Fruit fly (Drosophila melanogaster) whole organism, embryonic: ENCODE results near the gene Arp10.
A peak's percentile ranks its signal among the peaks of the same experiment; 100 is the strongest.

ENCODE experiments used
- B-H2 ChIP-seq: fragments of 200-800 bp; sonication (Bioruptor generic); optimal IDR thresholded peaks from 2 replicates; lab custom pipeline; 2018; ENCODE audit warnings: missing biosample characterization, mild to moderate bottlenecking, missing genetic modification characterization
- Blimp-1 ChIP-seq: fragments of 200-800 bp; sonication (Bioruptor generic); optimal IDR thresholded peaks from 3 replicates; lab custom pipeline; 2018; ENCODE audit warnings: missing biosample characterization, missing genetic modification characterization, mild to moderate bottlenecking, moderate library complexity, missing genetic modification reagents
- CG10431 ChIP-seq: fragments of 200-800 bp; sonication (Bioruptor generic); optimal IDR thresholded peaks from 3 replicates; lab custom pipeline; 2018; ENCODE audit warnings: missing biosample characterization, mild to moderate bottlenecking, missing genetic modification characterization
- CG10979 ChIP-seq: fragments of 200-800 bp; sonication (Bioruptor generic); optimal IDR thresholded peaks from 2 replicates; lab custom pipeline; 2018; ENCODE audit warnings: missing biosample characterization, mild to moderate bottlenecking, missing genetic modification characterization, moderate library complexity
- CG11456 ChIP-seq: fragments of 200-800 bp; sonication (Bioruptor generic); IDR thresholded peaks from 3 replicates; pipeline ENCODE4 v1.3.6; 2022; ENCODE audit warnings: missing biosample characterization, missing genetic modification characterization
- CG11696 ChIP-seq: fragments of 200-800 bp; sonication (Bioruptor generic); IDR thresholded peaks from 2 replicates; pipeline ENCODE4 v1.3.6; 2022; ENCODE audit warnings: missing biosample characterization, missing genetic modification characterization
- CG1233 ChIP-seq: fragments of 200-800 bp; sonication (Bioruptor generic); optimal IDR thresholded peaks from 4 replicates; lab custom pipeline; 2018; ENCODE audit warnings: missing biosample characterization, mild to moderate bottlenecking, missing genetic modification characterization
- CG13894 ChIP-seq: fragments of 200-800 bp; sonication (Bioruptor generic); optimal IDR thresholded peaks from 3 replicates; lab custom pipeline; 2018; ENCODE audit warnings: missing biosample characterization, mild to moderate bottlenecking, missing genetic modification characterization, moderate library complexity
- CG14860 ChIP-seq: fragments of 200-800 bp; sonication (Bioruptor generic); IDR thresholded peaks from 3 replicates; pipeline ENCODE4 v1.3.6; 2022; ENCODE audit warnings: missing biosample characterization, missing genetic modification characterization; ENCODE audit not compliant: partially characterized antibody
- CG1529 ChIP-seq: fragments of 200-800 bp; sonication (Bioruptor generic); optimal IDR thresholded peaks from 3 replicates; lab custom pipeline; 2018; ENCODE audit warnings: missing biosample characterization, missing genetic modification characterization
- CG1603 ChIP-seq: fragments of 200-800 bp; sonication (Bioruptor generic); optimal IDR thresholded peaks from 2 replicates; lab custom pipeline; 2019; ENCODE audit warnings: missing biosample characterization, mild to moderate bottlenecking, missing genetic modification characterization, moderate library complexity
- CG17385 ChIP-seq: fragments of 200-800 bp; sonication (Bioruptor generic); optimal IDR thresholded peaks from 3 replicates; lab custom pipeline; 2018; ENCODE audit warnings: missing biosample characterization, mild to moderate bottlenecking, missing genetic modification characterization
- CG17912 ChIP-seq: fragments of 200-800 bp; sonication (Bioruptor generic); optimal IDR thresholded peaks from 2 replicates; lab custom pipeline; 2018; ENCODE audit warnings: missing biosample characterization, mild to moderate bottlenecking, missing genetic modification characterization
- CG2199 ChIP-seq: fragments of 200-800 bp; sonication (Bioruptor generic); IDR thresholded peaks from 3 replicates; pipeline ENCODE4 v1.3.6; 2022; ENCODE audit warnings: missing biosample characterization, missing genetic modification characterization
- CG2712 ChIP-seq: fragments of 200-800 bp; optimal IDR thresholded peaks from 3 replicates; lab custom pipeline; 2019; ENCODE audit warnings: missing biosample characterization, mild to moderate bottlenecking, missing genetic modification characterization, moderate library complexity
- CG30431 ChIP-seq: fragments of 200-800 bp; sonication (Bioruptor generic); optimal IDR thresholded peaks from 2 replicates; lab custom pipeline; 2017; ENCODE audit warnings: missing biosample characterization, missing genetic modification characterization
- CG32772 ChIP-seq: fragments of 200-800 bp; sonication (Bioruptor generic); IDR thresholded peaks from 2 replicates; pipeline ENCODE4 v1.3.6; 2022; ENCODE audit warnings: missing biosample characterization, missing genetic modification characterization
- CG4328 ChIP-seq: fragments of 200-800 bp; sonication (Bioruptor generic); optimal IDR thresholded peaks from 3 replicates; lab custom pipeline; 2017; ENCODE audit warnings: missing biosample characterization, missing genetic modification reagents, missing genetic modification characterization
- CG5245 ChIP-seq: fragments of 200-800 bp; sonication (Bioruptor generic); optimal IDR thresholded peaks from 3 replicates; lab custom pipeline; 2016; ENCODE audit warnings: missing biosample characterization, missing genetic modification characterization
- CG5953 ChIP-seq: fragments of 200-800 bp; sonication (Bioruptor generic); IDR thresholded peaks from 2 replicates; pipeline ENCODE4 v1.3.6; 2022; ENCODE audit warnings: missing biosample characterization, missing genetic modification characterization
- CG6272 ChIP-seq: fragments of 200-800 bp; sonication (Bioruptor generic); IDR thresholded peaks from 2 replicates; pipeline ENCODE4 v1.3.6; 2022; ENCODE audit warnings: missing biosample characterization, missing genetic modification characterization
- CG6683 ChIP-seq: fragments of 200-800 bp; sonication (Bioruptor generic); optimal IDR thresholded peaks from 2 replicates; lab custom pipeline; 2017; ENCODE audit warnings: missing biosample characterization, mild to moderate bottlenecking, missing genetic modification characterization, missing genetic modification reagents
- CG7271 ChIP-seq: fragments of 200-800 bp; sonication (Bioruptor generic); optimal IDR thresholded peaks from 2 replicates; lab custom pipeline; 2018; ENCODE audit warnings: missing biosample characterization, mild to moderate bottlenecking, missing genetic modification characterization, moderate library complexity
- CG7963 ChIP-seq: fragments of 200-800 bp; sonication (Bioruptor generic); IDR thresholded peaks from 3 replicates; pipeline ENCODE4 v1.3.6; 2022; ENCODE audit warnings: missing biosample characterization, missing genetic modification characterization; ENCODE audit not compliant: partially characterized antibody
- CG9215 ChIP-seq: fragments of 200-800 bp; sonication (Bioruptor generic); IDR thresholded peaks from 2 replicates; pipeline ENCODE4 v1.3.6; 2022; ENCODE audit warnings: missing biosample characterization, missing genetic modification characterization
- Deaf1 ChIP-seq: fragments of 200-800 bp; optimal IDR thresholded peaks from 3 replicates; lab custom pipeline; 2019; ENCODE audit warnings: missing biosample characterization, mild to moderate bottlenecking, missing genetic modification characterization, moderate library complexity
- Ets65A ChIP-seq: fragments of 200-800 bp; sonication (Bioruptor generic); peaks from one replicate; lab custom pipeline; 2016; ENCODE audit warnings: missing biosample characterization, missing genetic modification characterization
- H2.0 ChIP-seq: fragments of 200-800 bp; sonication (Bioruptor generic); IDR thresholded peaks from 2 replicates; pipeline ENCODE4 v1.3.6; 2022; ENCODE audit warnings: missing biosample characterization, missing genetic modification characterization
- HLH4C ChIP-seq: fragments of 200-800 bp; sonication (Bioruptor generic); IDR thresholded peaks from 3 replicates; pipeline ENCODE4 v1.3.6; 2022; ENCODE audit warnings: missing biosample characterization, missing genetic modification characterization; ENCODE audit not compliant: partially characterized antibody
- HLHmδ ChIP-seq: fragments of 200-800 bp; sonication (Bioruptor generic); optimal IDR thresholded peaks from 2 replicates; lab custom pipeline; 2018; ENCODE audit warnings: missing biosample characterization, mild to moderate bottlenecking, missing genetic modification characterization, moderate library complexity
- Hr39 ChIP-seq: fragments of >200 bp; optimal IDR thresholded peaks from 2 replicates; lab custom pipeline; 2017
- Hr51 ChIP-seq, 2 experiments: fragments of 200-800 bp; sonication (Bioruptor generic); optimal IDR thresholded peaks; 2 replicates in 1 of 2; 3 replicates in 1 of 2; lab custom pipeline; 2016 to 2018; ENCODE audit warnings: missing biosample characterization in 2 of 2, missing genetic modification characterization in 2 of 2, mild to moderate bottlenecking in 1 of 2, moderate library complexity in 1 of 2
- Jarid2 ChIP-seq: fragments of 200-800 bp; sonication (Bioruptor generic); optimal IDR thresholded peaks from 3 replicates; lab custom pipeline; 2017; ENCODE audit warnings: mild to moderate bottlenecking, missing biosample characterization, missing genetic modification reagents, missing genetic modification characterization
- Med ChIP-seq: fragments of 200-800 bp; sonication (Bioruptor generic); peaks from one replicate; lab custom pipeline; 2016; ENCODE audit warnings: missing biosample characterization, missing genetic modification characterization, mild to moderate bottlenecking, inconsistent platforms, moderate library complexity
- Mes4 ChIP-seq: fragments of 200-800 bp; sonication (Bioruptor generic); optimal IDR thresholded peaks from 2 replicates; lab custom pipeline; 2016; ENCODE audit warnings: missing biosample characterization, missing genetic modification characterization
- Pdp1 ChIP-seq, 2 experiments: fragments of 200-800 bp; sonication (Bioruptor generic); optimal IDR thresholded peaks; 3 replicates each; lab custom pipeline; 2016; ENCODE audit warnings: missing biosample characterization in 2 of 2, missing genetic modification characterization in 2 of 2, mild to moderate bottlenecking in 1 of 2, moderate library complexity in 1 of 2
- Six4 ChIP-seq: fragments of 200-800 bp; sonication (Bioruptor generic); optimal IDR thresholded peaks from 2 replicates; lab custom pipeline; 2016; ENCODE audit warnings: missing biosample characterization, missing genetic modification characterization
- aop ChIP-seq: fragments of 200-800 bp; sonication (Bioruptor generic); IDR thresholded peaks from 2 replicates; pipeline ENCODE4 v1.3.6; 2022; ENCODE audit warnings: missing biosample characterization, missing genetic modification characterization
- dm ChIP-seq: fragments of 200-800 bp; sonication (Bioruptor generic); optimal IDR thresholded peaks from 3 replicates; lab custom pipeline; 2016; ENCODE audit warnings: missing biosample characterization, missing genetic modification characterization
- eve ChIP-seq, 2 experiments: fragments of >200 bp; optimal IDR thresholded peaks; 2 replicates each; lab custom pipeline; 2017; ENCODE audit warnings: missing biosample characterization in 2 of 2, missing genetic modification characterization in 2 of 2
- gem ChIP-seq: fragments of 200-800 bp; sonication (Bioruptor generic); optimal IDR thresholded peaks from 2 replicates; lab custom pipeline; 2019; ENCODE audit warnings: missing biosample characterization, mild to moderate bottlenecking, missing genetic modification characterization, moderate library complexity
- grau ChIP-seq: fragments of 200-800 bp; optimal IDR thresholded peaks from 3 replicates; lab custom pipeline; 2019; ENCODE audit warnings: missing biosample characterization, mild to moderate bottlenecking, missing genetic modification characterization, moderate library complexity
- gsb ChIP-seq: fragments of 200-800 bp; sonication (Bioruptor generic); IDR thresholded peaks from 2 replicates; pipeline ENCODE4 v1.3.6; 2022; ENCODE audit warnings: missing biosample characterization, missing genetic modification characterization
- hb ChIP-seq: fragments of 200-800 bp; sonication (Bioruptor generic); IDR thresholded peaks from 3 replicates; pipeline ENCODE4 v1.3.6; 2022; ENCODE audit warnings: missing biosample characterization, missing genetic modification characterization; ENCODE audit not compliant: partially characterized antibody
- insv ChIP-seq, 2 experiments: fragments of 200-800 bp; sonication (Bioruptor generic); optimal IDR thresholded peaks; 3 replicates each; lab custom pipeline; 2016 to 2018; ENCODE audit warnings: missing biosample characterization in 2 of 2, missing genetic modification characterization in 2 of 2
- pnt ChIP-seq: fragments of 200-800 bp; sonication (Bioruptor generic); optimal IDR thresholded peaks from 3 replicates; lab custom pipeline; 2016; ENCODE audit warnings: missing biosample characterization, missing genetic modification characterization
- pzg ChIP-seq: fragments of 200-800 bp; sonication (Bioruptor generic); optimal IDR thresholded peaks from 3 replicates; lab custom pipeline; 2018; ENCODE audit warnings: missing biosample characterization, mild to moderate bottlenecking, missing genetic modification characterization, moderate library complexity
- sd ChIP-seq: fragments of 200-800 bp; sonication (Bioruptor generic); optimal IDR thresholded peaks from 3 replicates; lab custom pipeline; 2018; ENCODE audit warnings: missing biosample characterization, mild to moderate bottlenecking, missing genetic modification characterization, moderate library complexity
- stc ChIP-seq: fragments of 200-800 bp; sonication (Bioruptor generic); IDR thresholded peaks from 2 replicates; pipeline ENCODE4 v1.3.6; 2022; ENCODE audit warnings: missing biosample characterization, missing genetic modification characterization
- toy ChIP-seq: fragments of 200-800 bp; sonication (Bioruptor generic); IDR thresholded peaks from 2 replicates; pipeline ENCODE4 v1.3.6; 2022; ENCODE audit warnings: missing biosample characterization, missing genetic modification characterization
- unpg ChIP-seq: fragments of 200-800 bp; sonication (Bioruptor generic); optimal IDR thresholded peaks from 3 replicates; lab custom pipeline; 2018; ENCODE audit warnings: missing biosample characterization, mild to moderate bottlenecking, missing genetic modification characterization, moderate library complexity

Arp10 gene

dm6 chrX:19608042-19608609, 37.9 kb downstream of the Arp10 start (continued):
- TF ChIP-seq CG17912 (GFP tag; lab: Kevin White, UChicago) (no peak), Hr51 (GFP tag; optimal IDR thresholded peaks at IDR 0.05; lab: Kevin White, UChicago) (no peak), grau (no peak), aop (GFP tag; lab: Robert Waterston, UW) (no peak), Mes4 (no peak), Jarid2 (GFP tag; lab: Kevin White, UChicago) (no peak), pzg (GFP tag; lab: Kevin White, UChicago) (no peak), Deaf1 (tag; lab: Kevin White, UChicago) (no peak), Med (peak; percentile 54), stc (GFP tag; lab: Robert Waterston, UW) (no peak; the same call in 1 of the 2 replicates), pnt (GFP tag; lab: Kevin White, UChicago) (no peak), Hr39 (lab: Kevin White, UChicago) (no peak), CG9215 (GFP tag; lab: Robert Waterston, UW) (no peak), CG6683 (GFP tag; lab: Kevin White, UChicago) (no peak), CG11696 (GFP tag; lab: Robert Waterston, UW) (no peak), CG17385 (GFP tag; lab: Kevin White, UChicago) (no peak), eve (GFP tag; optimal IDR thresholded peaks at IDR 0.05; lab: Kevin White, UChicago) (no peak), CG11456 (GFP tag; lab: Robert Waterston, UW) (no peak), CG5245 (GFP tag; lab: Kevin White, UChicago) (no peak), Blimp-1 (no peak), H2.0 (GFP tag; lab: Robert Waterston, UW) (no peak), CG32772 (GFP tag; lab: Robert Waterston, UW) (no peak), dm (peak; percentile 38), CG7963 (0 out of 3 replicates have a peak, but pooled peaks have one; percentile 26), CG1233 (GFP tag; lab: Kevin White, UChicago) (peak; percentile 19), Six4 (GFP tag; lab: Kevin White, UChicago) (no peak), CG7271 (no peak), CG1603 (tag; lab: Kevin White, UChicago) (no peak), CG10431 (GFP tag; lab: Kevin White, UChicago) (no peak), toy (no peak), B-H2 (GFP tag; lab: Kevin White, UChicago) (no peak), CG10979 (tag; lab: Kevin White, UChicago) (no peak), Pdp1 (GFP tag; optimal IDR thresholded peaks at IDR 0.05; lab: Kevin White, UChicago) (peak in 1 of 2 experiments; percentile 43), CG1529 (no peak), CG13894 (tag; lab: Kevin White, UChicago) (peak; percentile 29), hb (GFP tag; lab: Robert Waterston, UW) (no peak), HLHmδ (GFP tag; lab: Kevin White, UChicago) (no peak), CG2712 (tag; lab: Kevin White, UChicago) (no peak), HLH4C (GFP tag; lab: Robert Waterston, UW) (peak; percentile 53), insv (GFP tag; optimal IDR thresholded peaks at IDR 0.05; lab: Kevin White, UChicago) (no peak), CG5953 (no peak), Ets65A (no peak), CG14860 (GFP tag; lab: Robert Waterston, UW) (peak; percentile 56; the same call in 1 of the 3 replicates), CG30431 (GFP tag; lab: Kevin White, UChicago) (no peak), unpg (GFP tag; lab: Kevin White, UChicago) (no peak), CG4328 (GFP tag; lab: Kevin White, UChicago) (no peak), sd (tag; lab: Kevin White, UChicago) (peak; percentile 78), gsb (no peak), CG2199 (GFP tag; lab: Robert Waterston, UW) (no peak), CG6272 (no peak), gem (tag; lab: Kevin White, UChicago) (no peak)
